Fruit fly (Drosophila melanogaster) whole organism, embryonic: ENCODE results near the gene tst.

ENCODE experiments used
- ATbp ChIP-seq: fragments of 200-800 bp; sonication (Bioruptor generic); optimal IDR thresholded peaks from 2 replicates; lab custom pipeline; 2017; ENCODE audit warnings: missing biosample characterization, mild to moderate bottlenecking, missing genetic modification characterization, missing genetic modification reagents
- Aef1 ChIP-seq: fragments of 200-800 bp; sonication (Bioruptor generic); IDR thresholded peaks from 3 replicates; pipeline ENCODE4 v1.3.6; 2022; ENCODE audit warnings: missing biosample characterization, missing genetic modification characterization
- Asciz ChIP-seq: fragments of 200-800 bp; sonication (Bioruptor generic); optimal IDR thresholded peaks from 2 replicates; lab custom pipeline; 2017; ENCODE audit warnings: missing biosample characterization, mild to moderate bottlenecking, missing genetic modification characterization, missing genetic modification reagents
- Bdp1 ChIP-seq: fragments of 200-800 bp; sonication (Bioruptor generic); optimal IDR thresholded peaks from 3 replicates; lab custom pipeline; 2016; ENCODE audit warnings: missing biosample characterization, missing genetic modification characterization
- CG11456 ChIP-seq: fragments of 200-800 bp; sonication (Bioruptor generic); IDR thresholded peaks from 3 replicates; pipeline ENCODE4 v1.3.6; 2022; ENCODE audit warnings: missing biosample characterization, missing genetic modification characterization
- CG11695 ChIP-seq: fragments of 200-800 bp; sonication (Bioruptor generic); IDR thresholded peaks from 3 replicates; pipeline ENCODE4 v1.3.6; 2022; ENCODE audit warnings: missing biosample characterization, missing genetic modification characterization
- CG12219 ChIP-seq: fragments of 200-800 bp; sonication (Bioruptor generic); optimal IDR thresholded peaks from 3 replicates; lab custom pipeline; 2018; ENCODE audit warnings: missing biosample characterization, mild to moderate bottlenecking, missing genetic modification characterization
- CG1233 ChIP-seq: fragments of 200-800 bp; sonication (Bioruptor generic); optimal IDR thresholded peaks from 4 replicates; lab custom pipeline; 2018; ENCODE audit warnings: missing biosample characterization, mild to moderate bottlenecking, missing genetic modification characterization
- CG12391 ChIP-seq: fragments of 200-800 bp; sonication (Bioruptor generic); optimal IDR thresholded peaks from 3 replicates; lab custom pipeline; 2018; ENCODE audit warnings: missing biosample characterization, mild to moderate bottlenecking, missing genetic modification characterization, moderate library complexity
- CG12744 ChIP-seq: fragments of 200-800 bp; sonication (Bioruptor generic); optimal IDR thresholded peaks from 2 replicates; lab custom pipeline; 2016; ENCODE audit warnings: missing biosample characterization, missing genetic modification characterization
- CG15073 ChIP-seq: fragments of 200-800 bp; sonication (Bioruptor generic); optimal IDR thresholded peaks from 2 replicates; lab custom pipeline; 2016; ENCODE audit warnings: missing biosample characterization, missing genetic modification characterization
- CG16815 ChIP-seq: fragments of 200-800 bp; sonication (Bioruptor generic); optimal IDR thresholded peaks from 3 replicates; lab custom pipeline; 2017; ENCODE audit warnings: missing biosample characterization, mild to moderate bottlenecking, missing genetic modification characterization
- CG17802 ChIP-seq: fragments of 200-800 bp; sonication (Bioruptor generic); optimal IDR thresholded peaks from 2 replicates; lab custom pipeline; 2018; ENCODE audit warnings: missing biosample characterization, mild to moderate bottlenecking, missing genetic modification characterization, moderate library complexity
- CG17912 ChIP-seq: fragments of 200-800 bp; sonication (Bioruptor generic); optimal IDR thresholded peaks from 2 replicates; lab custom pipeline; 2018; ENCODE audit warnings: missing biosample characterization, mild to moderate bottlenecking, missing genetic modification characterization
- CG31365 ChIP-seq: fragments of 200-800 bp; sonication (Bioruptor generic); optimal IDR thresholded peaks from 2 replicates; lab custom pipeline; 2018; ENCODE audit warnings: missing biosample characterization, mild to moderate bottlenecking, missing genetic modification characterization
- CG33557 ChIP-seq: fragments of 200-800 bp; sonication (Bioruptor generic); optimal IDR thresholded peaks from 2 replicates; lab custom pipeline; 2019; ENCODE audit warnings: missing biosample characterization, mild to moderate bottlenecking, missing genetic modification characterization, moderate library complexity
- CG4707 ChIP-seq: fragments of 200-800 bp; sonication (Bioruptor generic); optimal IDR thresholded peaks from 2 replicates; lab custom pipeline; 2018; ENCODE audit warnings: missing biosample characterization, mild to moderate bottlenecking, missing genetic modification characterization, moderate library complexity
- CG6254 ChIP-seq: fragments of 200-800 bp; sonication (Bioruptor generic); optimal IDR thresholded peaks from 3 replicates; lab custom pipeline; 2017; ENCODE audit warnings: mild to moderate bottlenecking, missing biosample characterization, missing genetic modification reagents, missing genetic modification characterization
- CG6765 ChIP-seq: fragments of 200-800 bp; sonication (Bioruptor generic); optimal IDR thresholded peaks from 3 replicates; lab custom pipeline; 2017; ENCODE audit warnings: missing biosample characterization, mild to moderate bottlenecking, missing genetic modification characterization
- CG6854 ChIP-seq: fragments of 200-800 bp; sonication (Bioruptor generic); optimal IDR thresholded peaks from 3 replicates; lab custom pipeline; 2017; ENCODE audit warnings: missing biosample characterization, mild to moderate bottlenecking, missing genetic modification characterization
- CG7271 ChIP-seq: fragments of 200-800 bp; sonication (Bioruptor generic); optimal IDR thresholded peaks from 2 replicates; lab custom pipeline; 2018; ENCODE audit warnings: missing biosample characterization, mild to moderate bottlenecking, missing genetic modification characterization, moderate library complexity
- CG9609 ChIP-seq: fragments of 200-800 bp; sonication (Bioruptor generic); optimal IDR thresholded peaks from 3 replicates; lab custom pipeline; 2016; ENCODE audit warnings: missing biosample characterization, missing genetic modification characterization
- CG9817 ChIP-seq: fragments of 200-800 bp; sonication (Bioruptor generic); optimal IDR thresholded peaks from 2 replicates; lab custom pipeline; 2018; ENCODE audit warnings: missing biosample characterization, mild to moderate bottlenecking, missing genetic modification characterization, moderate library complexity
- Camta ChIP-seq: fragments of 200-800 bp; sonication (Bioruptor generic); optimal IDR thresholded peaks from 2 replicates; lab custom pipeline; 2016; ENCODE audit warnings: missing biosample characterization, missing genetic modification characterization
- D19A ChIP-seq: fragments of 200-800 bp; optimal IDR thresholded peaks from 3 replicates; lab custom pipeline; 2019; ENCODE audit warnings: missing biosample characterization, mild to moderate bottlenecking, missing genetic modification characterization, moderate library complexity
- Dp ChIP-seq: fragments of 200-800 bp; sonication (Bioruptor generic); optimal IDR thresholded peaks from 2 replicates; lab custom pipeline; 2018; ENCODE audit warnings: missing biosample characterization, mild to moderate bottlenecking, missing genetic modification characterization, moderate library complexity
- HLHmδ ChIP-seq: fragments of 200-800 bp; sonication (Bioruptor generic); optimal IDR thresholded peaks from 2 replicates; lab custom pipeline; 2018; ENCODE audit warnings: missing biosample characterization, mild to moderate bottlenecking, missing genetic modification characterization, moderate library complexity
- Lpt ChIP-seq: fragments of >200 bp; optimal IDR thresholded peaks from 2 replicates; lab custom pipeline; 2018; ENCODE audit warnings: missing biosample characterization, missing genetic modification characterization
- MESR4 ChIP-seq: fragments of 200-800 bp; sonication (Bioruptor generic); optimal IDR thresholded peaks from 2 replicates; lab custom pipeline; 2018; ENCODE audit warnings: missing biosample characterization, mild to moderate bottlenecking, missing genetic modification characterization, moderate library complexity
- Mes4 ChIP-seq: fragments of 200-800 bp; sonication (Bioruptor generic); optimal IDR thresholded peaks from 2 replicates; lab custom pipeline; 2016; ENCODE audit warnings: missing biosample characterization, missing genetic modification characterization
- Neu2 ChIP-seq: fragments of 200-800 bp; sonication (Bioruptor generic); optimal IDR thresholded peaks from 3 replicates; lab custom pipeline; 2016; ENCODE audit warnings: missing biosample characterization, missing genetic modification characterization, borderline replicate concordance
- Nf-YB ChIP-seq: fragments of 200-800 bp; sonication (Bioruptor generic); optimal IDR thresholded peaks from 3 replicates; lab custom pipeline; 2019; ENCODE audit warnings: missing biosample characterization, mild to moderate bottlenecking, missing genetic modification characterization, moderate library complexity
- NfI ChIP-seq: fragments of 200-800 bp; sonication (Bioruptor generic); optimal IDR thresholded peaks from 3 replicates; lab custom pipeline; 2018; ENCODE audit warnings: missing biosample characterization, mild to moderate bottlenecking, missing genetic modification characterization, moderate library complexity
- Spps ChIP-seq: fragments of 200-800 bp; sonication (Bioruptor generic); optimal IDR thresholded peaks from 2 replicates; lab custom pipeline; 2018; ENCODE audit warnings: missing biosample characterization, mild to moderate bottlenecking, missing genetic modification characterization
- Ssrp ChIP-seq: fragments of 200-800 bp; sonication (Bioruptor generic); optimal IDR thresholded peaks from 2 replicates; lab custom pipeline; 2018; ENCODE audit warnings: missing biosample characterization, mild to moderate bottlenecking, missing genetic modification characterization, moderate library complexity
- btn ChIP-seq: fragments of 200-800 bp; sonication (Bioruptor generic); optimal IDR thresholded peaks from 2 replicates; lab custom pipeline; 2016; ENCODE audit warnings: missing biosample characterization, missing genetic modification characterization
- caup ChIP-seq: fragments of 200-800 bp; sonication (Bioruptor generic); optimal IDR thresholded peaks from 3 replicates; lab custom pipeline; 2017; ENCODE audit warnings: missing biosample characterization, mild to moderate bottlenecking, missing genetic modification characterization, moderate library complexity; ENCODE audit not compliant: severe bottlenecking
- chm ChIP-seq: fragments of 200-800 bp; sonication (Bioruptor generic); IDR thresholded peaks from 2 replicates; pipeline ENCODE4 v1.3.6; 2022; ENCODE audit warnings: missing biosample characterization, missing genetic modification characterization
- fd102C ChIP-seq: fragments of 200-800 bp; sonication (Bioruptor generic); optimal IDR thresholded peaks from 2 replicates; lab custom pipeline; 2018; ENCODE audit warnings: missing biosample characterization, mild to moderate bottlenecking, missing genetic modification characterization, moderate library complexity
- gcm ChIP-seq: fragments of 200-800 bp; sonication (Bioruptor generic); optimal IDR thresholded peaks from 2 replicates; lab custom pipeline; 2019; ENCODE audit warnings: missing biosample characterization, mild to moderate bottlenecking, missing genetic modification characterization, moderate library complexity
- grau ChIP-seq: fragments of 200-800 bp; optimal IDR thresholded peaks from 3 replicates; lab custom pipeline; 2019; ENCODE audit warnings: missing biosample characterization, mild to moderate bottlenecking, missing genetic modification characterization, moderate library complexity
- hkb ChIP-seq, 2 experiments: fragments of 200-800 bp in 1 of 2; fragments of >200 bp in 1 of 2; sonication (Bioruptor generic) in 1 of 2; IDR thresholded peaks in 1 of 2; optimal IDR thresholded peaks in 1 of 2; 2 replicates each; pipeline versions ENCODE4 v1.3.6 to Lab custom; 2017 to 2022; ENCODE audit warnings: missing biosample characterization in 1 of 2, missing genetic modification characterization in 1 of 2
- kah ChIP-seq: fragments of 200-800 bp; sonication (Bioruptor generic); optimal IDR thresholded peaks from 2 replicates; lab custom pipeline; 2018; ENCODE audit warnings: missing biosample characterization, mild to moderate bottlenecking, missing genetic modification characterization
- lov ChIP-seq, 2 experiments: fragments of 200-800 bp in 1 of 2; fragments of >200 bp in 1 of 2; sonication (Bioruptor generic) in 1 of 2; IDR thresholded peaks in 1 of 2; optimal IDR thresholded peaks in 1 of 2; 2 replicates in 1 of 2; 3 replicates in 1 of 2; pipeline versions ENCODE4 v1.3.6 to Lab custom; 2017 to 2022; ENCODE audit warnings: missing biosample characterization in 1 of 2, missing genetic modification characterization in 1 of 2
- schlank ChIP-seq: fragments of 200-800 bp; sonication (Bioruptor generic); optimal IDR thresholded peaks from 2 replicates; lab custom pipeline; 2018; ENCODE audit warnings: missing biosample characterization, mild to moderate bottlenecking, missing genetic modification characterization
- stwl ChIP-seq: fragments of 200-800 bp; sonication (Bioruptor generic); optimal IDR thresholded peaks from 3 replicates; lab custom pipeline; 2018; ENCODE audit warnings: missing biosample characterization, mild to moderate bottlenecking, missing genetic modification characterization, moderate library complexity
- twi ChIP-seq: fragments of 200-800 bp; optimal IDR thresholded peaks from 2 replicates; lab custom pipeline; 2019; ENCODE audit warnings: missing biosample characterization, mild to moderate bottlenecking, missing genetic modification characterization, moderate library complexity
- zen ChIP-seq: fragments of 200-800 bp; sonication (Bioruptor generic); optimal IDR thresholded peaks from 3 replicates; lab custom pipeline; 2018; ENCODE audit warnings: missing biosample characterization, mild to moderate bottlenecking, missing genetic modification characterization, moderate library complexity

Gene tst

DNA sequence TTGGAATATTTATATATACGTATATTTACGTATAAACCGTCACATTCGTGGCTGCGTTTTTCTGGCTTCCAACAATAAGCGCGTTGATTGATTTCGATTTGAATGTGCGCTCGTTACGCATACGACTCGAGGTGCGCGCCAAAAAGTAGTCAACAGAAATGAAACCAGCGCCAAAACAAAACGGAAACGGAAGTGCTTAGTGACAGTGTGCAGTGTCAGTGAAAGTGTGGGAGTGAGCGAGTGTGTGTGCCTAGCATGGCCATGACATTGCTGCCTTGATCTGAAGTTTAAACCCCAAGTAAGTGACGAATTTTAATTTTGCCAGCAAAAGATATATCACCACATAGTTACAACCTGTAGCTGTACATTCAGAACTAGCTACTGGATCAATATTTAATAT lies 31.0 kb upstream of the tst start, which contains the start of gene CG34355:
Gene CG34355 (plus strand): TSS at position 192 of the 400 bp plus-strand sequence.
- peak; percentile 7 for TF ChIP-seq Bdp1
- peak; percentile 45 for TF ChIP-seq CG17802 (tag; lab: Kevin White, UChicago)
- TF ChIP-seq twi (tag; lab: Kevin White, UChicago) = no peak
- TF ChIP-seq Aef1 = no peak
- TF ChIP-seq CG31365 = no peak
- TF ChIP-seq CG33557 (GFP tag; lab: Kevin White, UChicago) = peak; percentile 42
- peak; percentile 42 for TF ChIP-seq CG6854
- no peak for TF ChIP-seq lov (optimal IDR thresholded peaks at IDR 0.05; lab: Kevin White, UChicago)
- TF ChIP-seq lov (GFP tag; IDR thresholded peaks at IDR 0.05; lab: Robert Waterston, UW) = 0 out of 3 replicates have a peak, but pooled peaks have one; percentile 14
- TF ChIP-seq chm = peak; percentile 56; the same call in 1 of the 2 replicates
- TF ChIP-seq stwl (tag; lab: Kevin White, UChicago) = no peak
- no peak for TF ChIP-seq grau
- TF ChIP-seq HLHmδ (GFP tag; lab: Kevin White, UChicago) = peak; percentile 86
- peak; percentile 69 for TF ChIP-seq CG1233 (GFP tag; lab: Kevin White, UChicago)
- TF ChIP-seq schlank (tag; lab: Kevin White, UChicago) = no peak
- peak; percentile 26 for TF ChIP-seq zen (tag; lab: Kevin White, UChicago)
- peak; percentile 82 for TF ChIP-seq CG17912 (GFP tag; lab: Kevin White, UChicago)
- no peak for TF ChIP-seq CG15073 (GFP tag; lab: Kevin White, UChicago)
- peak; percentile 1 for TF ChIP-seq Dp (GFP tag; lab: Kevin White, UChicago)
- TF ChIP-seq NfI (GFP tag; lab: Kevin White, UChicago) = peak; percentile 78
- TF ChIP-seq Camta (GFP tag; lab: Kevin White, UChicago) = peak; percentile 25
- TF ChIP-seq gcm = peak; percentile 54
- peak; percentile 21 for TF ChIP-seq Spps (tag; lab: Kevin White, UChicago)
- peak; percentile 54 for TF ChIP-seq CG12391
- peak; percentile 19 for TF ChIP-seq CG12744 (GFP tag; lab: Kevin White, UChicago)
- no peak for TF ChIP-seq Neu2 (GFP tag; lab: Kevin White, UChicago)
- no peak for TF ChIP-seq D19A (tag; lab: Kevin White, UChicago)
- peak; percentile 11 for TF ChIP-seq CG9609 (GFP tag; lab: Kevin White, UChicago)
- peak; percentile 43 for TF ChIP-seq kah (GFP tag; lab: Kevin White, UChicago)
- TF ChIP-seq Mes4 (GFP tag; lab: Kevin White, UChicago) = peak; percentile 58
- no peak for TF ChIP-seq CG11456
- peak; percentile 66 for TF ChIP-seq ATbp (GFP tag; lab: Kevin White, UChicago)
- peak; percentile 49 for TF ChIP-seq Asciz (GFP tag; lab: Kevin White, UChicago)
- no peak for TF ChIP-seq Lpt
- peak; percentile 6 for TF ChIP-seq Ssrp
- TF ChIP-seq CG7271 (tag; lab: Kevin White, UChicago) = peak; percentile 31
- no peak for TF ChIP-seq Nf-YB (GFP tag; lab: Kevin White, UChicago)
- TF ChIP-seq CG4707 (GFP tag; lab: Kevin White, UChicago) = peak; percentile 83
- TF ChIP-seq btn (GFP tag; lab: Kevin White, UChicago) = peak; percentile 30
- TF ChIP-seq CG12219 (GFP tag; lab: Kevin White, UChicago) = peak; percentile 80
- TF ChIP-seq CG6254 = peak; percentile 63
- peak; percentile 22 for TF ChIP-seq CG9817
- peak; percentile 33 for TF ChIP-seq CG6765 (GFP tag; lab: Kevin White, UChicago)
- no peak for TF ChIP-seq hkb (optimal IDR thresholded peaks at IDR 0.05; lab: Kevin White, UChicago)
- 0 out of 2 replicates have a peak, but pooled peaks have one; percentile 17 for TF ChIP-seq hkb (GFP tag; IDR thresholded peaks at IDR 0.05; lab: Robert Waterston, UW)
- no peak for TF ChIP-seq CG16815 (GFP tag; lab: Kevin White, UChicago)
- TF ChIP-seq MESR4 = peak; percentile 3
- peak; percentile 76 for TF ChIP-seq caup (GFP tag; lab: Kevin White, UChicago)
- peak; percentile 33 for TF ChIP-seq fd102C (GFP tag; lab: Kevin White, UChicago)
- 0 out of 3 replicates have a peak, but pooled peaks have one; percentile 14 for TF ChIP-seq CG11695
